Worm (Caenorhabditis elegans) whole organism, young adult: ENCODE results near the gene bli-6.

Experiments
- B0035.1 ChIP-seq: sonication (generic microtip); optimal IDR thresholded peaks from 2 replicates; lab custom pipeline; 2016; ENCODE audit warnings: missing genetic modification characterization, mild to moderate bottlenecking, missing compliant biosample characterization, missing genotype, missing genetic modification reagents
- B0336.3 ChIP-seq: fragments of 200-800 bp; sonication (Bioruptor generic); IDR thresholded peaks from 2 replicates; pipeline ENCODE4 v1.3.6; 2022; ENCODE audit warnings: missing genetic modification characterization, missing compliant biosample characterization
- F22D6.2 ChIP-seq: sonication (generic microtip); optimal IDR thresholded peaks from 2 replicates; lab custom pipeline; 2016; ENCODE audit warnings: mild to moderate bottlenecking, missing genetic modification characterization, missing compliant biosample characterization
- F23B12.7 ChIP-seq: sonication (generic microtip); optimal IDR thresholded peaks from 2 replicates; lab custom pipeline; 2017; ENCODE audit warnings: missing genetic modification characterization, mild to moderate bottlenecking, missing compliant biosample characterization, antibody characterized with exemption, moderate library complexity; ENCODE audit not compliant: insufficient read depth
- F39B2.1 ChIP-seq: fragments of 200-800 bp; sonication (Bioruptor generic); IDR thresholded peaks from 2 replicates; pipeline ENCODE4 v1.3.6; 2022; ENCODE audit warnings: missing genetic modification reagents, missing genetic modification characterization, missing compliant biosample characterization
- K12H6.12 ChIP-seq: fragments of 200-800 bp; sonication (Bioruptor generic); optimal IDR thresholded peaks from 2 replicates; lab custom pipeline; 2018; ENCODE audit warnings: mild to moderate bottlenecking, missing genetic modification characterization, missing compliant biosample characterization
- Y56A3A.18 ChIP-seq: fragments of 200-800 bp; sonication (Bioruptor generic); IDR thresholded peaks from 2 replicates; pipeline ENCODE4 v1.3.6; 2022; ENCODE audit warnings: missing genetic modification reagents, missing genetic modification characterization, missing compliant biosample characterization
- Y67H2A.10 ChIP-seq: fragments of 200-800 bp; sonication (Bioruptor generic); conservative IDR thresholded peaks from 2 replicates; pipeline ENCODE4 v1.3.6; 2022; ENCODE audit warnings: missing genetic modification reagents, missing genetic modification characterization, missing compliant biosample characterization
- ZK185.1 ChIP-seq: sonication (generic microtip); optimal IDR thresholded peaks from 2 replicates; lab custom pipeline; 2016; ENCODE audit warnings: mild to moderate bottlenecking, missing genetic modification characterization, missing compliant biosample characterization; ENCODE audit not compliant: poor library complexity, severe bottlenecking
- aptf-3 ChIP-seq: fragments of 200-800 bp; sonication (Bioruptor generic); IDR thresholded peaks from 2 replicates; pipeline ENCODE4 v1.3.6; 2022; ENCODE audit warnings: missing genetic modification characterization, missing compliant biosample characterization
- atf-7 ChIP-seq: sonication (generic microtip); optimal IDR thresholded peaks from 2 replicates; lab custom pipeline; 2017; ENCODE audit warnings: mild to moderate bottlenecking, missing genetic modification characterization, missing compliant biosample characterization
- attf-3 ChIP-seq: fragments of 200-800 bp; sonication (Bioruptor generic); conservative IDR thresholded peaks from 2 replicates; pipeline ENCODE4 v1.3.6; 2022; ENCODE audit warnings: missing genetic modification reagents, missing genetic modification characterization, missing compliant biosample characterization
- cebp-1 ChIP-seq, 2 experiments: fragments of 200-800 bp in 1 of 2; sonication (Bioruptor generic) in 1 of 2; sonication (generic microtip) in 1 of 2; IDR thresholded peaks in 1 of 2; optimal IDR thresholded peaks in 1 of 2; 2 replicates each; pipeline versions ENCODE4 v1.3.6 to Lab custom; 2017 to 2022; ENCODE audit warnings: missing compliant biosample characterization in 2 of 2, missing genetic modification characterization in 2 of 2, mild to moderate bottlenecking in 1 of 2, missing genetic modification reagents in 1 of 2, moderate library complexity in 1 of 2
- ceh-58 ChIP-seq: fragments of 200-800 bp; sonication (Bioruptor generic); IDR thresholded peaks from 2 replicates; pipeline ENCODE4 v1.3.6; 2022; ENCODE audit warnings: missing genetic modification characterization, missing compliant biosample characterization
- ceh-79 ChIP-seq: sonication (generic microtip); optimal IDR thresholded peaks from 2 replicates; lab custom pipeline; 2017; ENCODE audit warnings: mild to moderate bottlenecking, missing genetic modification characterization, missing compliant biosample characterization
- dox-1 ChIP-seq: fragments of 200-800 bp; sonication (Bioruptor generic); IDR thresholded peaks from 2 replicates; pipeline ENCODE4 v1.3.6; 2022; ENCODE audit warnings: missing genetic modification reagents, missing genetic modification characterization, missing compliant biosample characterization
- egl-18 ChIP-seq: fragments of 200-800 bp; sonication (Bioruptor generic); IDR thresholded peaks from 2 replicates; pipeline ENCODE4 v1.3.6; 2022; ENCODE audit warnings: missing genetic modification reagents, missing genetic modification characterization, missing compliant biosample characterization
- egl-44 ChIP-seq: fragments of 200-800 bp; sonication (Bioruptor generic); IDR thresholded peaks from 2 replicates; pipeline ENCODE4 v1.3.6; 2022; ENCODE audit warnings: missing genetic modification reagents, missing genetic modification characterization, missing compliant biosample characterization
- hmg-20 ChIP-seq: fragments of 200-800 bp; sonication (Bioruptor generic); IDR thresholded peaks from 2 replicates; pipeline ENCODE4 v1.3.6; 2022; ENCODE audit warnings: missing genetic modification reagents, missing genetic modification characterization, missing compliant biosample characterization
- hrde-1 ChIP-seq: sonication (generic microtip); optimal IDR thresholded peaks from 2 replicates; lab custom pipeline; 2016; ENCODE audit warnings: missing genetic modification characterization, mild to moderate bottlenecking, missing compliant biosample characterization, moderate library complexity, missing genotype, missing genetic modification reagents, borderline replicate concordance
- hsf-1 ChIP-seq: fragments of 200-800 bp; sonication (Bioruptor generic); IDR thresholded peaks from 2 replicates; pipeline ENCODE4 v1.3.6; 2022; ENCODE audit warnings: missing genetic modification reagents, missing genetic modification characterization, missing compliant biosample characterization
- let-526 ChIP-seq: fragments of 200-800 bp; sonication (Bioruptor generic); IDR thresholded peaks from 2 replicates; pipeline ENCODE4 v1.3.6; 2022; ENCODE audit warnings: missing genetic modification reagents, missing genetic modification characterization, missing compliant biosample characterization
- let-607 ChIP-seq, 2 experiments: fragments of 200-800 bp in 1 of 2; sonication (Bioruptor generic) in 1 of 2; sonication (generic microtip) in 1 of 2; optimal IDR thresholded peaks; 2 replicates each; lab custom pipeline; 2016 to 2018; ENCODE audit warnings: mild to moderate bottlenecking in 2 of 2, missing compliant biosample characterization in 2 of 2, missing genetic modification characterization in 2 of 2, moderate library complexity in 2 of 2, missing genotype in 1 of 2
- lin-35 ChIP-seq, 3 experiments: fragments of 150-350 bp in 2 of 3; sonication (generic microtip) in 1 of 3; optimal IDR thresholded peaks; 2 replicates each; lab custom pipeline; 2014 to 2018; ENCODE audit warnings: missing biosample characterization in 3 of 3, missing genetic modification characterization in 3 of 3, missing genetic modification reagents in 3 of 3
- lin-40 ChIP-seq: sonication (generic microtip); optimal IDR thresholded peaks from 2 replicates; lab custom pipeline; 2016; ENCODE audit warnings: missing genetic modification characterization, mild to moderate bottlenecking, missing compliant biosample characterization, missing genotype, missing genetic modification reagents
- lsy-27 ChIP-seq: sonication (generic microtip); optimal IDR thresholded peaks from 2 replicates; lab custom pipeline; 2017; ENCODE audit warnings: missing genetic modification characterization, mild to moderate bottlenecking, missing compliant biosample characterization, antibody characterized with exemption, missing genotype, borderline replicate concordance; ENCODE audit not compliant: insufficient read depth
- mcd-1 ChIP-seq: fragments of 200-800 bp; sonication (Bioruptor generic); IDR thresholded peaks from 2 replicates; pipeline ENCODE4 v1.3.6; 2022; ENCODE audit warnings: missing genetic modification reagents, missing genetic modification characterization, missing compliant biosample characterization
- nfya-1 ChIP-seq: sonication (generic microtip); optimal IDR thresholded peaks from 2 replicates; lab custom pipeline; 2017; ENCODE audit warnings: antibody characterized with exemption, missing compliant biosample characterization, missing genetic modification characterization, borderline replicate concordance; ENCODE audit not compliant: insufficient read depth
- nfyb-1 ChIP-seq: fragments of 200-800 bp; sonication (Bioruptor generic); IDR thresholded peaks from 2 replicates; pipeline ENCODE4 v1.3.6; 2022; ENCODE audit warnings: missing genetic modification reagents, missing genetic modification characterization, missing compliant biosample characterization
- nhr-80 ChIP-seq: sonication (generic microtip); optimal IDR thresholded peaks from 2 replicates; lab custom pipeline; 2016; ENCODE audit warnings: missing genetic modification characterization, missing compliant biosample characterization
- pbrm-1 ChIP-seq: fragments of 200-800 bp; sonication (Bioruptor generic); IDR thresholded peaks from 2 replicates; pipeline ENCODE4 v1.3.6; 2022; ENCODE audit warnings: missing genetic modification reagents, missing genetic modification characterization, missing compliant biosample characterization
- pha-4 ChIP-seq: fragments of 150-350 bp; sonication (generic microtip); optimal IDR thresholded peaks from 2 replicates; lab custom pipeline; 2014; ENCODE audit warnings: missing biosample characterization, missing genetic modification reagents, missing genetic modification characterization
- repo-1 ChIP-seq: sonication (generic microtip); optimal IDR thresholded peaks from 2 replicates; lab custom pipeline; 2017; ENCODE audit warnings: mild to moderate bottlenecking, missing genetic modification characterization, missing compliant biosample characterization
- sdz-38 ChIP-seq: sonication (generic microtip); optimal IDR thresholded peaks from 2 replicates; lab custom pipeline; 2016; ENCODE audit warnings: missing genotype, missing genetic modification characterization, missing compliant biosample characterization
- sptf-2 ChIP-seq: fragments of 200-800 bp; sonication (Bioruptor generic); optimal IDR thresholded peaks from 2 replicates; lab custom pipeline; 2018; ENCODE audit warnings: mild to moderate bottlenecking, missing genetic modification characterization, missing compliant biosample characterization
- tlf-1 ChIP-seq: fragments of 200-800 bp; sonication (Bioruptor generic); optimal IDR thresholded peaks from 2 replicates; lab custom pipeline; 2018; ENCODE audit warnings: mild to moderate bottlenecking, missing genetic modification characterization, missing compliant biosample characterization
- unc-130 ChIP-seq: sonication (generic microtip); optimal IDR thresholded peaks from 2 replicates; lab custom pipeline; 2016; ENCODE audit warnings: missing genetic modification reagents, missing genetic modification characterization, missing compliant biosample characterization
- zim-3 ChIP-seq: sonication (generic microtip); optimal IDR thresholded peaks from 2 replicates; lab custom pipeline; 2017; ENCODE audit warnings: mild to moderate bottlenecking, missing genetic modification characterization, moderate library complexity, missing compliant biosample characterization

Gene bli-6

ce11 chrIV:6329339-6329738, 47.5 kb upstream of the bli-6 start, which contains the start of gene seu-1 (continued):
- TF ChIP-seq atf-7 (tag; lab: Kevin White, UChicago) (no peak), hsf-1 (GFP tag; lab: Robert Waterston, UW) (no peak)

- no peak for TF ChIP-seq attf-3 (GFP tag; lab: Robert Waterston, UW)
- TF ChIP-seq F23B12.7: no peak
- TF ChIP-seq cebp-1 (GFP tag; IDR thresholded peaks at IDR 0.05; lab: Robert Waterston, UW): no peak
- peak; percentile 40 for TF ChIP-seq cebp-1 (tag; optimal IDR thresholded peaks at IDR 0.05; lab: Kevin White, UChicago)
- TF ChIP-seq nhr-80 (tag; lab: Kevin White, UChicago): peak; percentile 88
- TF ChIP-seq ceh-58 (GFP tag; lab: Robert Waterston, UW): 0 out of 2 replicates have a peak, but pooled peaks have one; percentile 29
- peak; percentile 57 for TF ChIP-seq dox-1 (GFP tag; lab: Robert Waterston, UW)
- 0 out of 2 replicates have a peak, but pooled peaks have one; percentile 32 for TF ChIP-seq B0336.3 (GFP tag; lab: Robert Waterston, UW)
- no peak for TF ChIP-seq egl-44 (GFP tag; lab: Robert Waterston, UW)
- TF ChIP-seq, all 124 proteins: peak for 5
Observed at ce11 chrIV:6330790-6331189, 46.1 kb upstream of the bli-6 start.

- TF ChIP-seq repo-1 (peak; percentile 17), dox-1 (GFP tag; lab: Robert Waterston, UW) (no peak)
- TF ChIP-seq, all 124 proteins: peak for 1
Observed at ce11 chrIV:6333915-6334314, 43.0 kb upstream of the bli-6 start, which contains the start of gene blos-2. Gene blos-2 (plus strand): TSS chrIV:6334215.

ce11 chrIV:6335908-6336307, 41.0 kb upstream of the bli-6 start, which contains the start of gene mif-4:
Gene mif-4 (minus strand): TSS chrIV:6335994.
- TF ChIP-seq cebp-1 (GFP tag; IDR thresholded peaks at IDR 0.05; lab: Robert Waterston, UW): no peak
- peak; percentile 51 for TF ChIP-seq cebp-1 (tag; optimal IDR thresholded peaks at IDR 0.05; lab: Kevin White, UChicago)
- no peak for TF ChIP-seq lin-40

- TF ChIP-seq nfya-1 (tag; lab: Kevin White, UChicago) (no peak), hrde-1 (tag; lab: Kevin White, UChicago) (no peak), F22D6.2 (tag; lab: Kevin White, UChicago) (peak; percentile 87), let-607 (tag; optimal IDR thresholded peaks at IDR 0.05; lab: Kevin White, UChicago) (peak; percentile 73 to 90), F39B2.1 (GFP tag; lab: Robert Waterston, UW) (no peak), sdz-38 (tag; lab: Kevin White, UChicago) (no peak), aptf-3 (no peak), let-526 (GFP tag; lab: Robert Waterston, UW) (peak; percentile 83), tlf-1 (GFP tag; lab: Kevin White, UChicago) (peak; percentile 91), lsy-27 (no peak), pbrm-1 (GFP tag; lab: Robert Waterston, UW) (peak; percentile 84), zim-3 (tag; lab: Kevin White, UChicago) (peak; percentile 21), ceh-79 (tag; lab: Kevin White, UChicago) (peak; percentile 17), B0035.1 (tag; lab: Kevin White, UChicago) (peak; percentile 45), unc-130 (GFP tag; lab: Kevin White, UChicago) (no peak), ZK185.1 (tag; lab: Kevin White, UChicago) (peak; percentile 72), egl-18 (GFP tag; lab: Robert Waterston, UW) (no peak), dox-1 (GFP tag; lab: Robert Waterston, UW) (peak; percentile 85), K12H6.12 (tag; lab: Kevin White, UChicago) (peak; percentile 90), Y67H2A.10 (no peak), Y56A3A.18 (GFP tag; lab: Robert Waterston, UW) (0 out of 2 replicates have a peak, but pooled peaks have one; percentile 40), mcd-1 (GFP tag; lab: Robert Waterston, UW) (peak; percentile 83), pha-4 (no peak), hmg-20 (GFP tag; lab: Robert Waterston, UW) (peak; percentile 46; the same call in 1 of the 2 replicates), cebp-1 (GFP tag; IDR thresholded peaks at IDR 0.05; lab: Robert Waterston, UW) (peak; percentile 61; the same call in 1 of the 2 replicates), cebp-1 (tag; optimal IDR thresholded peaks at IDR 0.05; lab: Kevin White, UChicago) (peak; percentile 96), lin-35 (GFP tag; optimal IDR thresholded peaks at IDR 0.05; lab: Kevin White, UChicago) (peak in 1 of 3 experiments; percentile 82), sptf-2 (GFP tag; lab: Kevin White, UChicago) (peak; percentile 5), nfyb-1 (GFP tag; lab: Robert Waterston, UW) (peak; percentile 91)
Observed at ce11 chrIV:6336748-6337147, 40.1 kb upstream of the bli-6 start.
